Worm (Caenorhabditis elegans) whole organism, young adult: ENCODE data around the gene ral-1.

Experiments used
- B0336.3 ChIP-seq: fragments of 200-800 bp; sonication (Bioruptor generic); IDR thresholded peaks from 2 replicates; pipeline ENCODE4 v1.3.6; 2022; ENCODE audit warnings: missing genetic modification characterization, missing compliant biosample characterization
- F10E7.11 ChIP-seq: sonication (generic microtip); optimal IDR thresholded peaks from 2 replicates; lab custom pipeline; 2017; ENCODE audit warnings: mild to moderate bottlenecking, missing genetic modification characterization, moderate library complexity, missing compliant biosample characterization
- F23B12.7 ChIP-seq: sonication (generic microtip); optimal IDR thresholded peaks from 2 replicates; lab custom pipeline; 2017; ENCODE audit warnings: missing genetic modification characterization, mild to moderate bottlenecking, missing compliant biosample characterization, antibody characterized with exemption, moderate library complexity; ENCODE audit not compliant: insufficient read depth
- F33H1.4 ChIP-seq: fragments of 200-800 bp; sonication (Bioruptor generic); IDR thresholded peaks from 2 replicates; pipeline ENCODE4 v1.3.6; 2022; ENCODE audit warnings: missing genetic modification reagents, missing genetic modification characterization, missing compliant biosample characterization
- F49E8.2 ChIP-seq: sonication (generic microtip); optimal IDR thresholded peaks from 3 replicates; lab custom pipeline; 2017; ENCODE audit warnings: missing genetic modification characterization, mild to moderate bottlenecking, missing compliant biosample characterization, antibody characterized with exemption, moderate library complexity; ENCODE audit not compliant: insufficient read depth
- K11D2.4 ChIP-seq: fragments of 200-800 bp; sonication (Bioruptor generic); IDR thresholded peaks from 2 replicates; pipeline ENCODE4 v1.3.6; 2022; ENCODE audit warnings: missing genetic modification reagents, missing genetic modification characterization, missing compliant biosample characterization
- K12H6.12 ChIP-seq: fragments of 200-800 bp; sonication (Bioruptor generic); optimal IDR thresholded peaks from 2 replicates; lab custom pipeline; 2018; ENCODE audit warnings: mild to moderate bottlenecking, missing genetic modification characterization, missing compliant biosample characterization
- Y67H2A.10 ChIP-seq: fragments of 200-800 bp; sonication (Bioruptor generic); conservative IDR thresholded peaks from 2 replicates; pipeline ENCODE4 v1.3.6; 2022; ENCODE audit warnings: missing genetic modification reagents, missing genetic modification characterization, missing compliant biosample characterization
- Y95B8A.8 ChIP-seq: fragments of 200-800 bp; sonication (Bioruptor generic); IDR thresholded peaks from 2 replicates; pipeline ENCODE4 v1.3.6; 2022; ENCODE audit warnings: missing genetic modification reagents, missing genetic modification characterization, missing compliant biosample characterization
- akir-1 ChIP-seq: fragments of 200-800 bp; sonication (Bioruptor generic); optimal IDR thresholded peaks from 2 replicates; lab custom pipeline; 2018; ENCODE audit warnings: mild to moderate bottlenecking, missing genetic modification characterization, moderate library complexity, missing compliant biosample characterization
- aptf-3 ChIP-seq: fragments of 200-800 bp; sonication (Bioruptor generic); IDR thresholded peaks from 2 replicates; pipeline ENCODE4 v1.3.6; 2022; ENCODE audit warnings: missing genetic modification characterization, missing compliant biosample characterization
- atf-7 ChIP-seq: sonication (generic microtip); optimal IDR thresholded peaks from 2 replicates; lab custom pipeline; 2017; ENCODE audit warnings: mild to moderate bottlenecking, missing genetic modification characterization, missing compliant biosample characterization
- bed-2 ChIP-seq: fragments of 200-800 bp; sonication (Bioruptor generic); IDR thresholded peaks from 2 replicates; pipeline ENCODE4 v1.3.6; 2022; ENCODE audit warnings: missing genetic modification reagents, missing genetic modification characterization, missing compliant biosample characterization
- cebp-2 ChIP-seq: fragments of 200-800 bp; sonication (Bioruptor generic); IDR thresholded peaks from 2 replicates; pipeline ENCODE4 v1.3.6; 2022; ENCODE audit warnings: missing genetic modification characterization, missing compliant biosample characterization
- ceh-27 ChIP-seq: fragments of 200-800 bp; sonication (Bioruptor generic); optimal IDR thresholded peaks from 2 replicates; lab custom pipeline; 2018; ENCODE audit warnings: mild to moderate bottlenecking, missing genetic modification characterization, moderate library complexity, missing compliant biosample characterization
- ceh-79 ChIP-seq: sonication (generic microtip); optimal IDR thresholded peaks from 2 replicates; lab custom pipeline; 2017; ENCODE audit warnings: mild to moderate bottlenecking, missing genetic modification characterization, missing compliant biosample characterization
- ceh-91 ChIP-seq: fragments of 200-800 bp; sonication (Bioruptor generic); IDR thresholded peaks from 2 replicates; pipeline ENCODE4 v1.3.6; 2022; ENCODE audit warnings: missing genetic modification reagents, missing genetic modification characterization, missing compliant biosample characterization
- dox-1 ChIP-seq: fragments of 200-800 bp; sonication (Bioruptor generic); IDR thresholded peaks from 2 replicates; pipeline ENCODE4 v1.3.6; 2022; ENCODE audit warnings: missing genetic modification reagents, missing genetic modification characterization, missing compliant biosample characterization
- efl-1 ChIP-seq: fragments of 150-350 bp; optimal IDR thresholded peaks from 2 replicates; lab custom pipeline; 2014; ENCODE audit warnings: missing biosample characterization, missing genetic modification reagents, missing genetic modification characterization
- egl-44 ChIP-seq: fragments of 200-800 bp; sonication (Bioruptor generic); IDR thresholded peaks from 2 replicates; pipeline ENCODE4 v1.3.6; 2022; ENCODE audit warnings: missing genetic modification reagents, missing genetic modification characterization, missing compliant biosample characterization
- ekl-4 ChIP-seq: fragments of 200-800 bp; sonication (Bioruptor generic); IDR thresholded peaks from 2 replicates; pipeline ENCODE4 v1.3.6; 2022; ENCODE audit warnings: missing genetic modification reagents, missing genetic modification characterization, missing compliant biosample characterization
- fkh-3 ChIP-seq: sonication (generic microtip); optimal IDR thresholded peaks from 2 replicates; lab custom pipeline; 2016; ENCODE audit warnings: mild to moderate bottlenecking, missing genetic modification characterization, missing compliant biosample characterization
- hmg-20 ChIP-seq: fragments of 200-800 bp; sonication (Bioruptor generic); IDR thresholded peaks from 2 replicates; pipeline ENCODE4 v1.3.6; 2022; ENCODE audit warnings: missing genetic modification reagents, missing genetic modification characterization, missing compliant biosample characterization
- let-526 ChIP-seq: fragments of 200-800 bp; sonication (Bioruptor generic); IDR thresholded peaks from 2 replicates; pipeline ENCODE4 v1.3.6; 2022; ENCODE audit warnings: missing genetic modification reagents, missing genetic modification characterization, missing compliant biosample characterization
- lin-40 ChIP-seq: sonication (generic microtip); optimal IDR thresholded peaks from 2 replicates; lab custom pipeline; 2016; ENCODE audit warnings: missing genetic modification characterization, mild to moderate bottlenecking, missing compliant biosample characterization, missing genotype, missing genetic modification reagents
- lin-54 ChIP-seq: fragments of 200-800 bp; sonication (Bioruptor generic); optimal IDR thresholded peaks from 2 replicates; lab custom pipeline; 2018; ENCODE audit warnings: mild to moderate bottlenecking, missing genetic modification characterization, missing compliant biosample characterization
- lsy-27 ChIP-seq: sonication (generic microtip); optimal IDR thresholded peaks from 2 replicates; lab custom pipeline; 2017; ENCODE audit warnings: missing genetic modification characterization, mild to moderate bottlenecking, missing compliant biosample characterization, antibody characterized with exemption, missing genotype, borderline replicate concordance; ENCODE audit not compliant: insufficient read depth
- madf-8 ChIP-seq: fragments of 200-800 bp; sonication (Bioruptor generic); conservative IDR thresholded peaks from 2 replicates; pipeline ENCODE4 v1.3.6; 2022; ENCODE audit warnings: missing genetic modification reagents, missing genetic modification characterization, missing compliant biosample characterization
- mcd-1 ChIP-seq: fragments of 200-800 bp; sonication (Bioruptor generic); IDR thresholded peaks from 2 replicates; pipeline ENCODE4 v1.3.6; 2022; ENCODE audit warnings: missing genetic modification reagents, missing genetic modification characterization, missing compliant biosample characterization
- nfya-2 ChIP-seq: fragments of 200-800 bp; sonication (Bioruptor generic); IDR thresholded peaks from 2 replicates; pipeline ENCODE4 v1.3.6; 2022; ENCODE audit warnings: missing genetic modification reagents, missing genetic modification characterization, missing compliant biosample characterization
- nhr-90 ChIP-seq: sonication (generic microtip); optimal IDR thresholded peaks from 2 replicates; lab custom pipeline; 2016; ENCODE audit warnings: missing genotype, mild to moderate bottlenecking, missing genetic modification characterization, missing compliant biosample characterization
- pha-4 ChIP-seq: fragments of 150-350 bp; sonication (generic microtip); optimal IDR thresholded peaks from 2 replicates; lab custom pipeline; 2014; ENCODE audit warnings: missing biosample characterization, missing genetic modification reagents, missing genetic modification characterization
- rcor-1 ChIP-seq: fragments of 200-800 bp; sonication (Bioruptor generic); IDR thresholded peaks from 2 replicates; pipeline ENCODE4 v1.3.6; 2022; ENCODE audit warnings: missing genetic modification reagents, missing genetic modification characterization, missing compliant biosample characterization
- snpc-1.1 ChIP-seq: sonication (generic microtip); optimal IDR thresholded peaks from 2 replicates; lab custom pipeline; 2017; ENCODE audit warnings: missing genetic modification characterization, mild to moderate bottlenecking, missing compliant biosample characterization, antibody characterized with exemption, moderate library complexity, missing genotype, missing genetic modification reagents; ENCODE audit not compliant: insufficient read depth
- snpc-1.3 ChIP-seq: sonication (generic microtip); optimal IDR thresholded peaks from 2 replicates; lab custom pipeline; 2017; ENCODE audit warnings: missing genetic modification characterization, mild to moderate bottlenecking, missing compliant biosample characterization, antibody characterized with exemption, moderate library complexity, missing genotype, missing genetic modification reagents; ENCODE audit not compliant: insufficient read depth
- snpc-3.4 ChIP-seq: sonication (generic microtip); optimal IDR thresholded peaks from 2 replicates; lab custom pipeline; 2017; ENCODE audit warnings: missing genetic modification characterization, mild to moderate bottlenecking, missing compliant biosample characterization, antibody characterized with exemption, moderate library complexity, missing genotype, missing genetic modification reagents
- tbx-9 ChIP-seq: sonication (generic microtip); optimal IDR thresholded peaks from 2 replicates; lab custom pipeline; 2016; ENCODE audit warnings: borderline replicate concordance, missing genetic modification characterization, inconsistent platforms, missing compliant biosample characterization
- tlf-1 ChIP-seq: fragments of 200-800 bp; sonication (Bioruptor generic); optimal IDR thresholded peaks from 2 replicates; lab custom pipeline; 2018; ENCODE audit warnings: mild to moderate bottlenecking, missing genetic modification characterization, missing compliant biosample characterization
- unc-130 ChIP-seq: sonication (generic microtip); optimal IDR thresholded peaks from 2 replicates; lab custom pipeline; 2016; ENCODE audit warnings: missing genetic modification reagents, missing genetic modification characterization, missing compliant biosample characterization
- xnd-1 ChIP-seq: sonication (generic microtip); optimal IDR thresholded peaks from 2 replicates; lab custom pipeline; 2016; ENCODE audit warnings: missing genotype, missing genetic modification reagents, missing genetic modification characterization, missing compliant biosample characterization
- zfh-2 ChIP-seq: fragments of 200-800 bp; sonication (Bioruptor generic); conservative IDR thresholded peaks from 2 replicates; pipeline ENCODE4 v1.3.6; 2022; ENCODE audit warnings: missing genetic modification reagents, missing genetic modification characterization, missing compliant biosample characterization
- ztf-25 ChIP-seq: fragments of 200-800 bp; sonication (Bioruptor generic); IDR thresholded peaks from 2 replicates; pipeline ENCODE4 v1.3.6; 2022; ENCODE audit warnings: missing genetic modification reagents, missing genetic modification characterization, missing compliant biosample characterization
- ztf-26 ChIP-seq: sonication (generic microtip); optimal IDR thresholded peaks from 2 replicates; lab custom pipeline; 2017; ENCODE audit warnings: missing genetic modification characterization, missing compliant biosample characterization

The ral-1 gene

DNA sequence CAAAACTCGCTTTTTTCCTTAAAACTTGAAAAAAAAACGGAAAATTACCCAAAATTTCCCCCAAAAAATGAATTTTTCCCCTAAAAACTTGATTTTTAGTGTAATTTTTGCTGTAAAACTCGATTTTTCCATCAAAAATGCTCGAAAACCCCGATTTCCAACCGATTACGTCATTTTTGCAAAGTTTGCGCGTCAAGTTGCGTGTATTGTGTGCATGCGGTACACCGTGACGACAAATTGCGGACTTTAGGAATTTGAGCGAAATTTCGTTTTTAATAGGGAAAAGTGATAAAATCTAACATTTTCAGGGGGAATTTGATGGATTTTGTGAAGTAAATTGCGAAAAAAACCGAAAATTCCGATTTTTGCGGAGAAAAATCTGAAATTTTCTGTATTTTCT, 12.8 kb downstream of the ral-1 start (continued):
- TF ChIP-seq pha-4 (tag; lab: Kevin White, UChicago) = no peak
- no peak for TF ChIP-seq ceh-27 (GFP tag; lab: Kevin White, UChicago)
- 0 out of 2 replicates have a peak, but pooled peaks have one; percentile 23 for TF ChIP-seq rcor-1 (GFP tag; lab: Robert Waterston, UW)
- no peak; the same call in 1 of the 2 replicates for TF ChIP-seq dox-1 (GFP tag; lab: Robert Waterston, UW)
- TF ChIP-seq atf-7 (tag; lab: Kevin White, UChicago) = peak; percentile 50
- no peak for TF ChIP-seq ceh-79 (tag; lab: Kevin White, UChicago)
- TF ChIP-seq aptf-3 (GFP tag; lab: Robert Waterston, UW) = no peak
- TF ChIP-seq B0336.3 = peak; percentile 39; the same call in 1 of the 2 replicates
- no peak for TF ChIP-seq akir-1 (GFP tag; lab: Kevin White, UChicago)
- TF ChIP-seq cebp-2 (GFP tag; lab: Robert Waterston, UW) = no peak
- no peak for TF ChIP-seq lin-40
- peak; percentile 27 for TF ChIP-seq tlf-1 (GFP tag; lab: Kevin White, UChicago)
- TF ChIP-seq ztf-26 (tag; lab: Kevin White, UChicago) = peak; percentile 6
- peak; percentile 44 for TF ChIP-seq lin-54 (GFP tag; lab: Kevin White, UChicago)
- TF ChIP-seq hmg-20 (GFP tag; lab: Robert Waterston, UW) = no peak
- TF ChIP-seq unc-130 (GFP tag; lab: Kevin White, UChicago) = no peak
- TF ChIP-seq tbx-9 = no peak
- TF ChIP-seq xnd-1 (tag; lab: Kevin White, UChicago) = no peak
- no peak for TF ChIP-seq F23B12.7 (tag; lab: Kevin White, UChicago)
- TF ChIP-seq egl-44 = no peak
- TF ChIP-seq Y67H2A.10 (GFP tag; lab: Robert Waterston, UW) = no peak
- no peak for TF ChIP-seq ztf-25 (GFP tag; lab: Robert Waterston, UW)
- TF ChIP-seq ceh-91 = no peak
- no peak for TF ChIP-seq madf-8 (GFP tag; lab: Robert Waterston, UW)
- TF ChIP-seq, all 124 proteins: peak for 22

DNA sequence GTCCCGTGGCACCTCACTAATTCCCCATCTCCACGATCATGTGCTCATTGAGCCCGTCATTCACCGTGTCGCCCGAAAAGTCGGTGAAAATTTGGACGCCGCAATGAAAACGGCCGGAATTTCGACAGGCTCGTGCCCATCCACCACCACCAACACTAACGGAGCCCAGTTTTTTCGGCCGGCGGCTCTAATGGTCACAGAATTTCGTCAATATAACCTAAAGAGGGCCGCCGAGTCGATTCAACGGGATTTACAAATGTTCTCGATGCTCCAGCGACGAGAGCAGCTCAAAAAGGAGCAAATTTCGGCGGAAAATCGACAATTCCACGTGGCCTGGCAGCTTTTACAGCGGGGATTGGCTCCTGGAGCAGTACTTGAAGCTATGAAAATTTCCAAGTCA, 18.4 kb downstream of the ral-1 start:
- TF ChIP-seq F49E8.2 (tag; lab: Kevin White, UChicago) (no peak), zfh-2 (GFP tag; lab: Robert Waterston, UW) (0 out of 2 replicates have a peak, but pooled peaks have one; percentile 17)

DNA sequence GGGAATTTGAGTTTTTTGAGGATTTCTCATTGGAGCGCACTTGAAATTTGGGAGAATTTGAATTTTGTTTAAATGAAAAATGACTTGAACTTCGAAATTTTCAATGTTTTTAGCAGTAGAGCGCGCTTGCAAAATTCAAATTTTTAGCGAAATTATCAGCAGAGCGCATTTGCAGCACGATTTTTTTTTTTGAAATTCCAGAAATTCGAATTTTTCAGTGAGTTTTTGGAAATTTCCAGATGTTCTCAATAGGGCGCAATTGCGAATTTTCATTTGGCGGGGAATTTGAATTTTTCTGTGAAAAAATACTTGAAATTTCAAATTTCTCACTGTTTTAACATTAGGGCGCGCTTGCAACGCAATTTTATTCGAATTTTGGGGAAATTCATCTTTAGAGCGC, 20.7 kb downstream of the ral-1 start:
- TF ChIP-seq dox-1 (GFP tag; lab: Robert Waterston, UW) = no peak
- no peak for TF ChIP-seq rcor-1 (GFP tag; lab: Robert Waterston, UW)
- TF ChIP-seq nhr-90 = no peak
- TF ChIP-seq fkh-3 (tag; lab: Kevin White, UChicago) = no peak
- no peak for TF ChIP-seq ztf-26 (tag; lab: Kevin White, UChicago)
- peak; percentile 27 for TF ChIP-seq efl-1 (GFP tag; lab: Kevin White, UChicago)
- peak; percentile 29 for TF ChIP-seq F49E8.2 (tag; lab: Kevin White, UChicago)
- no peak for TF ChIP-seq ceh-27 (GFP tag; lab: Kevin White, UChicago)
- TF ChIP-seq F33H1.4 (GFP tag; lab: Robert Waterston, UW) = 0 out of 2 replicates have a peak, but pooled peaks have one; percentile 6
- TF ChIP-seq snpc-1.1 = no peak
- no peak for TF ChIP-seq K12H6.12 (tag; lab: Kevin White, UChicago)
- TF ChIP-seq lin-54 (GFP tag; lab: Kevin White, UChicago) = peak; percentile 64
- no peak for TF ChIP-seq snpc-3.4 (tag; lab: Kevin White, UChicago)
- TF ChIP-seq snpc-1.3 = peak; percentile 13
- peak; percentile 77 for TF ChIP-seq mcd-1 (GFP tag; lab: Robert Waterston, UW)
- no peak for TF ChIP-seq ekl-4 (GFP tag; lab: Robert Waterston, UW)
- TF ChIP-seq Y95B8A.8 (GFP tag; lab: Robert Waterston, UW) = no peak
- TF ChIP-seq B0336.3 = no peak
- peak; percentile 40 for TF ChIP-seq xnd-1 (tag; lab: Kevin White, UChicago)
- no peak for TF ChIP-seq K11D2.4 (GFP tag; lab: Robert Waterston, UW)
- no peak for TF ChIP-seq nfya-2
- no peak for TF ChIP-seq lin-40
- no peak for TF ChIP-seq tbx-9
- no peak for TF ChIP-seq bed-2 (GFP tag; lab: Robert Waterston, UW)
- TF ChIP-seq lsy-27 (tag; lab: Kevin White, UChicago) = no peak
- no peak for TF ChIP-seq let-526 (GFP tag; lab: Robert Waterston, UW)
- no peak for TF ChIP-seq F10E7.11
